Worm (Caenorhabditis elegans) whole organism, L3 larva: ENCODE results near the gene svh-11.

Source experiments
- R02D3.7 ChIP-seq: fragments of 150-350 bp; optimal IDR thresholded peaks from 2 replicates; lab custom pipeline; 2014; ENCODE audit warnings: missing biosample characterization, missing genetic modification characterization
- ZK546.5 ChIP-seq: sonication (generic microtip); optimal IDR thresholded peaks from 2 replicates; lab custom pipeline; 2017; ENCODE audit warnings: missing biosample characterization, missing genetic modification characterization
- aly-2 ChIP-seq: fragments of 150-350 bp; optimal IDR thresholded peaks from 2 replicates; lab custom pipeline; 2014; ENCODE audit warnings: missing biosample characterization, missing genetic modification characterization
- ama-1 ChIP-seq: fragments of 150-350 bp; optimal IDR thresholded peaks from 2 replicates; lab custom pipeline; 2018
- ceh-16 ChIP-seq: sonication (generic microtip); optimal IDR thresholded peaks from 2 replicates; lab custom pipeline; 2017; ENCODE audit warnings: missing biosample characterization, missing genetic modification characterization
- ceh-28 ChIP-seq: fragments of 150-350 bp; optimal IDR thresholded peaks from 2 replicates; lab custom pipeline; 2014; ENCODE audit warnings: missing biosample characterization, missing genetic modification reagents, missing genetic modification characterization
- ceh-9 ChIP-seq: sonication (generic microtip); optimal IDR thresholded peaks from 2 replicates; lab custom pipeline; 2018; ENCODE audit warnings: missing biosample characterization, missing genetic modification characterization
- daf-12 ChIP-seq: fragments of 150-350 bp; optimal IDR thresholded peaks from 2 replicates; lab custom pipeline; 2014; ENCODE audit warnings: missing biosample characterization, missing genetic modification reagents, missing genetic modification characterization
- egl-5 ChIP-seq: fragments of 150-350 bp; optimal IDR thresholded peaks from 2 replicates; lab custom pipeline; 2017; ENCODE audit warnings: missing biosample characterization, missing genetic modification reagents, missing genetic modification characterization, inconsistent platforms
- elt-1 ChIP-seq: fragments of 150-350 bp; optimal IDR thresholded peaks from 2 replicates; lab custom pipeline; 2014; ENCODE audit warnings: missing biosample characterization, missing genetic modification characterization
- elt-2 ChIP-seq: sonication (generic microtip); optimal IDR thresholded peaks from 2 replicates; lab custom pipeline; 2016; ENCODE audit warnings: missing genetic modification reagents, mild to moderate bottlenecking, missing genetic modification characterization, missing compliant biosample characterization
- eor-1 ChIP-seq, 2 experiments: fragments of 150-350 bp; optimal IDR thresholded peaks; 2 replicates each; lab custom pipeline; 2014 to 2018; ENCODE audit warnings: missing biosample characterization in 2 of 2, missing genetic modification characterization in 2 of 2
- fos-1 ChIP-seq: fragments of 150-350 bp; optimal IDR thresholded peaks from 2 replicates; lab custom pipeline; 2014; ENCODE audit warnings: missing biosample characterization, missing genetic modification characterization
- hmg-11 ChIP-seq: sonication (generic microtip); optimal IDR thresholded peaks from 2 replicates; lab custom pipeline; 2016; ENCODE audit warnings: missing genetic modification characterization, missing compliant biosample characterization
- jun-1 ChIP-seq: fragments of 150-350 bp; optimal IDR thresholded peaks from 2 replicates; lab custom pipeline; 2014; ENCODE audit warnings: missing biosample characterization, missing genetic modification reagents, missing genetic modification characterization
- lin-15B ChIP-seq: fragments of 150-350 bp; optimal IDR thresholded peaks from 2 replicates; lab custom pipeline; 2014; ENCODE audit warnings: missing biosample characterization, missing genetic modification characterization
- lin-39 ChIP-seq: fragments of 150-350 bp; optimal IDR thresholded peaks from 2 replicates; lab custom pipeline; 2018; ENCODE audit warnings: missing biosample characterization, missing genetic modification reagents, missing genetic modification characterization
- mdl-1 ChIP-seq: fragments of 150-350 bp; optimal IDR thresholded peaks from 2 replicates; lab custom pipeline; 2014; ENCODE audit warnings: missing biosample characterization, missing genetic modification characterization
- mml-1 ChIP-seq: fragments of 150-350 bp; sonication (generic microtip); optimal IDR thresholded peaks from 3 replicates; lab custom pipeline; 2014; ENCODE audit warnings: missing biosample characterization, missing genetic modification characterization
- nfya-1 ChIP-seq: sonication (generic microtip); optimal IDR thresholded peaks from 2 replicates; lab custom pipeline; 2017; ENCODE audit warnings: missing genetic modification characterization, mild to moderate bottlenecking, missing compliant biosample characterization, antibody characterized with exemption, moderate library complexity; ENCODE audit not compliant: insufficient read depth
- nhr-11 ChIP-seq: fragments of 150-350 bp; optimal IDR thresholded peaks from 2 replicates; lab custom pipeline; 2014; ENCODE audit warnings: missing biosample characterization, missing genetic modification characterization
- nhr-23 ChIP-seq: fragments of 150-350 bp; optimal IDR thresholded peaks from 2 replicates; lab custom pipeline; 2014; ENCODE audit warnings: missing biosample characterization, missing genetic modification reagents, missing genetic modification characterization
- nhr-237 ChIP-seq: fragments of 150-350 bp; optimal IDR thresholded peaks from 2 replicates; lab custom pipeline; 2014; ENCODE audit warnings: missing biosample characterization, missing genetic modification characterization
- nhr-25 ChIP-seq: sonication (generic microtip); optimal IDR thresholded peaks from 2 replicates; lab custom pipeline; 2017; ENCODE audit warnings: missing biosample characterization, missing genetic modification characterization
- nhr-28 ChIP-seq: fragments of 150-350 bp; optimal IDR thresholded peaks from 2 replicates; lab custom pipeline; 2014; ENCODE audit warnings: missing biosample characterization, missing genetic modification characterization
- nhr-43 ChIP-seq: sonication (generic microtip); optimal IDR thresholded peaks from 2 replicates; lab custom pipeline; 2016; ENCODE audit warnings: mild to moderate bottlenecking, missing genetic modification characterization, missing compliant biosample characterization; ENCODE audit not compliant: poor library complexity, severe bottlenecking
- nhr-67 ChIP-seq: fragments of 150-350 bp; optimal IDR thresholded peaks from 2 replicates; lab custom pipeline; 2014; ENCODE audit warnings: missing biosample characterization, missing genetic modification characterization
- nhr-76 ChIP-seq: fragments of 150-350 bp; sonication (generic microtip); optimal IDR thresholded peaks from 5 replicates; lab custom pipeline; 2014; ENCODE audit warnings: missing biosample characterization, missing genetic modification characterization
- pha-4 ChIP-seq: fragments of 150-350 bp; optimal IDR thresholded peaks from 2 replicates; lab custom pipeline; 2014; ENCODE audit warnings: missing biosample characterization, missing genetic modification reagents, missing genetic modification characterization
- pqm-1 ChIP-seq: fragments of 150-350 bp; optimal IDR thresholded peaks from 2 replicates; lab custom pipeline; 2017; ENCODE audit warnings: missing biosample characterization, missing genetic modification characterization, inconsistent platforms
- skn-1 ChIP-seq: fragments of 150-350 bp; optimal IDR thresholded peaks from 2 replicates; lab custom pipeline; 2014; ENCODE audit warnings: missing biosample characterization, missing genetic modification characterization
- snpc-4 ChIP-seq: fragments of 150-350 bp; optimal IDR thresholded peaks from 2 replicates; lab custom pipeline; 2014; ENCODE audit warnings: missing biosample characterization, missing genetic modification characterization
- tbx-2 ChIP-seq: sonication (generic microtip); optimal IDR thresholded peaks from 2 replicates; lab custom pipeline; 2016; ENCODE audit warnings: mild to moderate bottlenecking, missing genetic modification characterization, missing compliant biosample characterization
- unc-62 ChIP-seq: fragments of 150-350 bp; sonication (generic microtip); optimal IDR thresholded peaks from 4 replicates; lab custom pipeline; 2014; ENCODE audit warnings: missing biosample characterization, missing genetic modification reagents, missing genetic modification characterization
- zag-1 ChIP-seq: fragments of 150-350 bp; optimal IDR thresholded peaks from 2 replicates; lab custom pipeline; 2014; ENCODE audit warnings: missing biosample characterization, missing genetic modification characterization
- ztf-4 ChIP-seq: fragments of 150-350 bp; optimal IDR thresholded peaks from 2 replicates; lab custom pipeline; 2014; ENCODE audit warnings: missing biosample characterization, missing genetic modification characterization

Gene svh-11

DNA sequence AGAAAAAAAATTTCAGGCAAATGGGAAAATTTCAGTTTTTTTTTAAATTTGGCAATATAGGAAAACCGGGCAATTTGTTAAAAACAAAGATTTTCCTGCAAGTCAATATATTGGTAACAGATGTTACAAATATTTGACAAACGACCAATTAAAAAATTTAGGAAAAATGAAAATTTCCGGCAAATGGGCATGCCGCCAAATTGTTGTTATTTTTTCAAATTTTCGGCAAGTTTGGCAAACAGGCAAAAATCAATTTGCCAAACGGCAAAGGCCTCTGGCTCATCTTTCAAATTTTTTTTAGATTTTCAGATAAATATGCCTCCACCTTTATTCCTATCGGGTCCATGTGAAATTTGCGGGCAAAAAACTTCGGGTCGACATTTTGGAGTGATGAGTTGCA is 14.9 kb downstream of the svh-11 start, which contains the start of gene nhr-128:
TSS of gene nhr-128 (plus strand) at position 301 of the 400 bp plus-strand sequence.
- TF ChIP-seq nhr-76 (tag; lab: Kevin White, UChicago) (no peak), R02D3.7 (tag; lab: Kevin White, UChicago) (no peak), jun-1 (tag; lab: Kevin White, UChicago) (no peak), nhr-67 (tag; lab: Kevin White, UChicago) (no peak), ceh-9 (tag; lab: Kevin White, UChicago) (no peak), ZK546.5 (tag; lab: Kevin White, UChicago) (no peak), pha-4 (tag; lab: Kevin White, UChicago) (no peak), fos-1 (no peak), tbx-2 (no peak), mml-1 (tag; lab: Kevin White, UChicago) (no peak), aly-2 (no peak)

DNA sequence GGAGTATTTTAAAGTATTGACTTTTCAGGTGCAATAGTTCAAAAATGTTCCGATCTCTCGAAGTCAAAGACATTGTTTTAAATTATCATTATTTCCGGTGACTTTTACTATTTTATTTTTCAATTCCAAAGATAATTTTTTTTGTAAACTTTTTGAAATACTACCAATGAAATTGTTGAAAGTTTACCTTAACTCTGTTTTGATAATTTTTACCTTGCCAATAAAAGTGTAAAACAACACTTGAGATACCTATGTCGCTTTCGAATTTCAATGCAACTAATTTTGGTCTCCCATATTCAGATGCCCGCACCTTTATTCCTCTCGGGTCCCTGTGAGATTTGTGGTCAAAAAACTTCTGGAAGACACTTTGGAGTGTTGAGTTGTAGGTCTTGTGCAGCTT is 18.2 kb downstream of the svh-11 start, which contains the start of gene nhr-103:
TSS of gene nhr-103 (plus strand) at position 301 of the 400 bp plus-strand sequence.
- no peak for TF ChIP-seq nhr-67 (tag; lab: Kevin White, UChicago)
- no peak for TF ChIP-seq lin-15B
- TF ChIP-seq zag-1 = no peak
- no peak for TF ChIP-seq nhr-76 (tag; lab: Kevin White, UChicago)

DNA sequence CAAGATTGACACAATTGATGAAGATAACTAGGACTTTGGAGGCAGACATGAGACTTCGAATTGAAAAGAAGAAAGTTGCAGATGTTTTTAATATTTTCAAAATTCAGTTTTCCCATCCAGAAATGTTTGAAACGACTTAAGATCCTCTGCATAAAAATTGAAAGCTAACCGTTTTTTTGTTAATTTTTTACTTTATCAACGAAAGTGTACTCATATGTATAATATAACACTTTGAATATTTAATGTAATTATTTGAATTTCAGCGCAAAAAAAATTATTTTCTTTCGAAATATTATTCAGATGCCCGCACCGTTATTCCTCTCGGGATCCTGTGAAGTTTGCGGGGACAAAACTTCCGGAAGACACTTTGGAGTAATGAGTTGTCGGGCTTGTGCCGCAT is 20.0 kb downstream of the svh-11 start, which contains the start of gene nhr-18:
TSS of gene nhr-18 (plus strand) at position 301 of the 400 bp plus-strand sequence.
- TF ChIP-seq daf-12 (tag; lab: Kevin White, UChicago) (no peak), nhr-11 (tag; lab: Kevin White, UChicago) (no peak), nhr-28 (no peak), snpc-4 (no peak), ztf-4 (tag; lab: Kevin White, UChicago) (no peak), pqm-1 (tag; lab: Kevin White, UChicago) (no peak), nhr-25 (no peak), ama-1 (lab: Kevin White, UChicago) (no peak)

DNA sequence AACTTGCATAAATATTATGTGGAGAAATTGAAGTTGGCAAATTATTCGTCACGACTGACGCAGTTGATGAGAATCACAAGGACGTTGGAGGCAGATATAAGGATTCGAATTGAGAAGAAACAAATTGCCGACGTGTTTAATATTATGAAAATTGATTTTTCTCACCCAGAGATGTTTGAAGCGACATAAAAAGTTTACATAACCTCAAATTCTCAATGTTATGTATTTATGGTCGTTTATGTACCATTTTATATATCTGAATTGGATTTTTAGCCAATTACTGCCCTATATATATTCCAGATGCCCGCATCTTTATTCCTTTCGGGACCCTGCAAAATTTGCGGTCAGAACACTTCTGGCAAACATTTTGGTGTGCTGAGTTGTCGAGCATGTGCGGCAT is 21.9 kb downstream of the svh-11 start, which contains the start of gene nhr-126:
TSS of gene nhr-126 (plus strand) at position 301 of the 400 bp plus-strand sequence.
- TF ChIP-seq lin-15B (no peak), nfya-1 (tag; lab: Kevin White, UChicago) (no peak), egl-5 (tag; lab: Kevin White, UChicago) (no peak), mdl-1 (tag; lab: Kevin White, UChicago) (no peak), elt-1 (tag; lab: Kevin White, UChicago) (no peak)

- TF ChIP-seq skn-1 (no peak), unc-62 (GFP tag; lab: Kevin White, UChicago) (no peak), nhr-11 (tag; lab: Kevin White, UChicago) (no peak), ceh-28 (tag; lab: Kevin White, UChicago) (no peak), elt-2 (tag; lab: Kevin White, UChicago) (peak; percentile 53), nfya-1 (tag; lab: Kevin White, UChicago) (no peak), zag-1 (no peak), nhr-237 (tag; lab: Kevin White, UChicago) (no peak), nhr-76 (tag; lab: Kevin White, UChicago) (no peak), mml-1 (tag; lab: Kevin White, UChicago) (no peak), R02D3.7 (tag; lab: Kevin White, UChicago) (no peak), snpc-4 (peak; percentile 34), ceh-9 (tag; lab: Kevin White, UChicago) (no peak), pha-4 (tag; lab: Kevin White, UChicago) (peak; percentile 63), lin-39 (tag; lab: Kevin White, UChicago) (no peak), nhr-23 (tag; lab: Kevin White, UChicago) (no peak), hmg-11 (tag; lab: Kevin White, UChicago) (no peak), ceh-16 (tag; lab: Kevin White, UChicago) (no peak), eor-1 (tag; optimal IDR thresholded peaks at IDR 0.05; lab: Kevin White, UChicago) (no peak), nhr-43 (tag; lab: Kevin White, UChicago) (no peak), jun-1 (tag; lab: Kevin White, UChicago) (no peak)
These were observed 24.0 kb downstream of the svh-11 start, which contains the start of gene nhr-134 for ce11 chrV:2230912-2231311. Gene nhr-134 (plus strand): TSS chrV:2231223.
